Worm (Caenorhabditis elegans) whole organism, young adult: ENCODE results near the gene ehbp-1.

Source experiments
- B0336.3 ChIP-seq: fragments of 200-800 bp; sonication (Bioruptor generic); IDR thresholded peaks from 2 replicates; pipeline ENCODE4 v1.3.6; 2022; ENCODE audit warnings: missing genetic modification characterization, missing compliant biosample characterization
- C17E4.6 ChIP-seq: fragments of 200-800 bp; sonication (Bioruptor generic); IDR thresholded peaks from 2 replicates; pipeline ENCODE4 v1.3.6; 2022; ENCODE audit warnings: missing genetic modification reagents, missing genetic modification characterization, missing compliant biosample characterization
- F10E7.11 ChIP-seq: sonication (generic microtip); optimal IDR thresholded peaks from 2 replicates; lab custom pipeline; 2017; ENCODE audit warnings: mild to moderate bottlenecking, missing genetic modification characterization, moderate library complexity, missing compliant biosample characterization
- F23B12.7 ChIP-seq: sonication (generic microtip); optimal IDR thresholded peaks from 2 replicates; lab custom pipeline; 2017; ENCODE audit warnings: missing genetic modification characterization, mild to moderate bottlenecking, missing compliant biosample characterization, antibody characterized with exemption, moderate library complexity; ENCODE audit not compliant: insufficient read depth
- F37B4.10 ChIP-seq: fragments of 200-800 bp; sonication (Bioruptor generic); IDR thresholded peaks from 2 replicates; pipeline ENCODE4 v1.3.6; 2022; ENCODE audit warnings: missing genetic modification characterization, missing compliant biosample characterization
- F57C9.4 ChIP-seq: sonication (generic microtip); optimal IDR thresholded peaks from 2 replicates; lab custom pipeline; 2017; ENCODE audit warnings: mild to moderate bottlenecking, missing genetic modification characterization, missing compliant biosample characterization
- K11D2.4 ChIP-seq: fragments of 200-800 bp; sonication (Bioruptor generic); IDR thresholded peaks from 2 replicates; pipeline ENCODE4 v1.3.6; 2022; ENCODE audit warnings: missing genetic modification reagents, missing genetic modification characterization, missing compliant biosample characterization
- K12H6.12 ChIP-seq: fragments of 200-800 bp; sonication (Bioruptor generic); optimal IDR thresholded peaks from 2 replicates; lab custom pipeline; 2018; ENCODE audit warnings: mild to moderate bottlenecking, missing genetic modification characterization, missing compliant biosample characterization
- T07F8.4 ChIP-seq: sonication (generic microtip); optimal IDR thresholded peaks from 2 replicates; lab custom pipeline; 2016; ENCODE audit warnings: mild to moderate bottlenecking, missing genetic modification characterization, moderate library complexity, missing compliant biosample characterization
- T26A5.8 ChIP-seq: sonication (generic microtip); optimal IDR thresholded peaks from 2 replicates; lab custom pipeline; 2016; ENCODE audit warnings: missing genetic modification characterization, missing compliant biosample characterization
- Y67H2A.10 ChIP-seq: fragments of 200-800 bp; sonication (Bioruptor generic); conservative IDR thresholded peaks from 2 replicates; pipeline ENCODE4 v1.3.6; 2022; ENCODE audit warnings: missing genetic modification reagents, missing genetic modification characterization, missing compliant biosample characterization
- Y79H2A.3 ChIP-seq: fragments of 200-800 bp; sonication (Bioruptor generic); conservative IDR thresholded peaks from 2 replicates; pipeline ENCODE4 v1.3.6; 2022; ENCODE audit warnings: missing genetic modification reagents, missing genetic modification characterization, missing compliant biosample characterization
- ZK185.1 ChIP-seq: sonication (generic microtip); optimal IDR thresholded peaks from 2 replicates; lab custom pipeline; 2016; ENCODE audit warnings: mild to moderate bottlenecking, missing genetic modification characterization, missing compliant biosample characterization; ENCODE audit not compliant: poor library complexity, severe bottlenecking
- attf-6 ChIP-seq: fragments of 200-800 bp; sonication (Bioruptor generic); IDR thresholded peaks from 2 replicates; pipeline ENCODE4 v1.3.6; 2022; ENCODE audit warnings: missing genetic modification reagents, missing genetic modification characterization, missing compliant biosample characterization
- cebp-1 ChIP-seq, 2 experiments: fragments of 200-800 bp in 1 of 2; sonication (Bioruptor generic) in 1 of 2; sonication (generic microtip) in 1 of 2; IDR thresholded peaks in 1 of 2; optimal IDR thresholded peaks in 1 of 2; 2 replicates each; pipeline versions ENCODE4 v1.3.6 to Lab custom; 2017 to 2022; ENCODE audit warnings: missing compliant biosample characterization in 2 of 2, missing genetic modification characterization in 2 of 2, mild to moderate bottlenecking in 1 of 2, missing genetic modification reagents in 1 of 2, moderate library complexity in 1 of 2
- ceh-100 ChIP-seq: fragments of 200-800 bp; sonication (Bioruptor generic); IDR thresholded peaks from 2 replicates; pipeline ENCODE4 v1.3.6; 2022; ENCODE audit warnings: missing genetic modification reagents, missing genetic modification characterization, missing compliant biosample characterization
- ceh-27 ChIP-seq: fragments of 200-800 bp; sonication (Bioruptor generic); optimal IDR thresholded peaks from 2 replicates; lab custom pipeline; 2018; ENCODE audit warnings: mild to moderate bottlenecking, missing genetic modification characterization, moderate library complexity, missing compliant biosample characterization
- chd-7 ChIP-seq: sonication (generic microtip); optimal IDR thresholded peaks from 2 replicates; lab custom pipeline; 2016; ENCODE audit warnings: mild to moderate bottlenecking, missing genetic modification characterization, moderate library complexity, missing compliant biosample characterization
- die-1 ChIP-seq: sonication (generic microtip); optimal IDR thresholded peaks from 2 replicates; lab custom pipeline; 2016; ENCODE audit warnings: missing genotype, mild to moderate bottlenecking, missing genetic modification characterization, missing compliant biosample characterization
- dox-1 ChIP-seq: fragments of 200-800 bp; sonication (Bioruptor generic); IDR thresholded peaks from 2 replicates; pipeline ENCODE4 v1.3.6; 2022; ENCODE audit warnings: missing genetic modification reagents, missing genetic modification characterization, missing compliant biosample characterization
- dpff-1 ChIP-seq: sonication (generic microtip); optimal IDR thresholded peaks from 2 replicates; lab custom pipeline; 2017; ENCODE audit warnings: mild to moderate bottlenecking, missing genetic modification characterization, missing compliant biosample characterization
- efl-1 ChIP-seq: fragments of 150-350 bp; optimal IDR thresholded peaks from 2 replicates; lab custom pipeline; 2014; ENCODE audit warnings: missing biosample characterization, missing genetic modification reagents, missing genetic modification characterization
- egrh-3 ChIP-seq: fragments of 200-800 bp; sonication (Bioruptor generic); IDR thresholded peaks from 2 replicates; pipeline ENCODE4 v1.3.6; 2022; ENCODE audit warnings: missing genetic modification reagents, missing genetic modification characterization, missing compliant biosample characterization
- ekl-4 ChIP-seq: fragments of 200-800 bp; sonication (Bioruptor generic); IDR thresholded peaks from 2 replicates; pipeline ENCODE4 v1.3.6; 2022; ENCODE audit warnings: missing genetic modification reagents, missing genetic modification characterization, missing compliant biosample characterization
- ets-4 ChIP-seq: fragments of 200-800 bp; sonication (Bioruptor generic); optimal IDR thresholded peaks from 2 replicates; lab custom pipeline; 2018; ENCODE audit warnings: mild to moderate bottlenecking, missing genetic modification characterization, missing compliant biosample characterization
- fkh-3 ChIP-seq: sonication (generic microtip); optimal IDR thresholded peaks from 2 replicates; lab custom pipeline; 2016; ENCODE audit warnings: mild to moderate bottlenecking, missing genetic modification characterization, missing compliant biosample characterization
- gei-17 ChIP-seq: fragments of 200-800 bp; sonication (Bioruptor generic); optimal IDR thresholded peaks from 2 replicates; lab custom pipeline; 2018; ENCODE audit warnings: mild to moderate bottlenecking, missing genetic modification characterization, missing compliant biosample characterization
- him-1 ChIP-seq: sonication (generic microtip); optimal IDR thresholded peaks from 2 replicates; lab custom pipeline; 2016; ENCODE audit warnings: missing genotype, missing genetic modification reagents, missing genetic modification characterization, missing compliant biosample characterization
- hsf-1 ChIP-seq: fragments of 200-800 bp; sonication (Bioruptor generic); IDR thresholded peaks from 2 replicates; pipeline ENCODE4 v1.3.6; 2022; ENCODE audit warnings: missing genetic modification reagents, missing genetic modification characterization, missing compliant biosample characterization
- lin-35 ChIP-seq, 3 experiments: fragments of 150-350 bp in 2 of 3; sonication (generic microtip) in 1 of 3; optimal IDR thresholded peaks; 2 replicates each; lab custom pipeline; 2014 to 2018; ENCODE audit warnings: missing biosample characterization in 3 of 3, missing genetic modification characterization in 3 of 3, missing genetic modification reagents in 3 of 3
- lir-1 ChIP-seq: fragments of 200-800 bp; sonication (Bioruptor generic); conservative IDR thresholded peaks from 2 replicates; pipeline ENCODE4 v1.3.6; 2022; ENCODE audit warnings: missing genetic modification reagents, missing genetic modification characterization, missing compliant biosample characterization
- lsy-27 ChIP-seq: sonication (generic microtip); optimal IDR thresholded peaks from 2 replicates; lab custom pipeline; 2017; ENCODE audit warnings: missing genetic modification characterization, mild to moderate bottlenecking, missing compliant biosample characterization, antibody characterized with exemption, missing genotype, borderline replicate concordance; ENCODE audit not compliant: insufficient read depth
- mel-28 ChIP-seq: sonication (generic microtip); optimal IDR thresholded peaks from 2 replicates; lab custom pipeline; 2016; ENCODE audit warnings: borderline replicate concordance, mild to moderate bottlenecking, missing genetic modification characterization, missing compliant biosample characterization
- nfya-2 ChIP-seq: fragments of 200-800 bp; sonication (Bioruptor generic); IDR thresholded peaks from 2 replicates; pipeline ENCODE4 v1.3.6; 2022; ENCODE audit warnings: missing genetic modification reagents, missing genetic modification characterization, missing compliant biosample characterization
- nhr-80 ChIP-seq: sonication (generic microtip); optimal IDR thresholded peaks from 2 replicates; lab custom pipeline; 2016; ENCODE audit warnings: missing genetic modification characterization, missing compliant biosample characterization
- rec-8 ChIP-seq, 2 experiments: sonication (generic microtip); optimal IDR thresholded peaks; 2 replicates each; lab custom pipeline; 2016; ENCODE audit warnings: mild to moderate bottlenecking in 2 of 2, missing genetic modification characterization in 2 of 2, missing genetic modification reagents in 2 of 2, missing genotype in 2 of 2, missing biosample characterization in 1 of 2, missing compliant biosample characterization in 1 of 2, moderate library complexity in 1 of 2
- repo-1 ChIP-seq: sonication (generic microtip); optimal IDR thresholded peaks from 2 replicates; lab custom pipeline; 2017; ENCODE audit warnings: mild to moderate bottlenecking, missing genetic modification characterization, missing compliant biosample characterization
- rpc-1 ChIP-seq, 2 experiments: fragments of 150-350 bp in 1 of 2; sonication (generic microtip) in 1 of 2; optimal IDR thresholded peaks; 2 replicates each; lab custom pipeline; 2014 to 2018; ENCODE audit warnings: missing biosample characterization in 1 of 2, missing genetic modification characterization in 1 of 2, missing genetic modification reagents in 1 of 2, missing genotype in 1 of 2
- sea-2 ChIP-seq: fragments of 200-800 bp; sonication (Bioruptor generic); IDR thresholded peaks from 2 replicates; pipeline ENCODE4 v1.3.6; 2022; ENCODE audit warnings: missing genetic modification characterization, missing compliant biosample characterization
- snpc-1.3 ChIP-seq: sonication (generic microtip); optimal IDR thresholded peaks from 2 replicates; lab custom pipeline; 2017; ENCODE audit warnings: missing genetic modification characterization, mild to moderate bottlenecking, missing compliant biosample characterization, antibody characterized with exemption, moderate library complexity, missing genotype, missing genetic modification reagents; ENCODE audit not compliant: insufficient read depth
- snpc-3.4 ChIP-seq: sonication (generic microtip); optimal IDR thresholded peaks from 2 replicates; lab custom pipeline; 2017; ENCODE audit warnings: missing genetic modification characterization, mild to moderate bottlenecking, missing compliant biosample characterization, antibody characterized with exemption, moderate library complexity, missing genotype, missing genetic modification reagents
- unc-130 ChIP-seq: sonication (generic microtip); optimal IDR thresholded peaks from 2 replicates; lab custom pipeline; 2016; ENCODE audit warnings: missing genetic modification reagents, missing genetic modification characterization, missing compliant biosample characterization
- unc-62 ChIP-seq: fragments of 150-350 bp; optimal IDR thresholded peaks from 2 replicates; lab custom pipeline; 2014; ENCODE audit warnings: missing biosample characterization, missing genetic modification reagents, missing genetic modification characterization
- zfh-2 ChIP-seq: fragments of 200-800 bp; sonication (Bioruptor generic); conservative IDR thresholded peaks from 2 replicates; pipeline ENCODE4 v1.3.6; 2022; ENCODE audit warnings: missing genetic modification reagents, missing genetic modification characterization, missing compliant biosample characterization
- ztf-22 ChIP-seq: fragments of 200-800 bp; sonication (Bioruptor generic); optimal IDR thresholded peaks from 2 replicates; lab custom pipeline; 2018; ENCODE audit warnings: mild to moderate bottlenecking, missing genetic modification characterization, moderate library complexity, missing compliant biosample characterization

ehbp-1 gene

DNA sequence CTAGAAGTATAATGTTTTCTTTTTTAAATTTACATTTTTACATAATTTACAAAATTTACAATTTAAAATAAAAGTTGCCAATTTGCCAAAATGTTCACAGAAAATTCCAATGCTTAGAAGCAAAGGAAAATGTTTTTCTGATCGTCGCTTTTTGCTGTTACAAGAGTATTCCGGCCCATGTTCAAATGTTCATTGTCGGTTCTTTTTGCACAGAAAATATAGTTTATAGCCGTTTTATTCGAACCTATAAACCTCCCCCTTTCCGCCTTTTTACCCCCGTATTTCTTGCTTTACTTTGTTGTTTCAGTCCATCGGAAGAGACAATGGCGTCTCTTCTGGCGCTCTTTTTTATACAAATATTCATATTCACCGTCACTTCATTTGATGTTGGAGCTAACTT is 15.8 kb upstream of the ehbp-1 start, which contains the start of gene tag-329:
TSS of gene tag-329 (plus strand) at position 301 of the 400 bp plus-strand sequence.
- no peak for TF ChIP-seq egrh-3 (GFP tag; lab: Robert Waterston, UW)
- no peak for TF ChIP-seq nhr-80 (tag; lab: Kevin White, UChicago)
- TF ChIP-seq cebp-1 (GFP tag; IDR thresholded peaks at IDR 0.05; lab: Robert Waterston, UW), result no peak
- TF ChIP-seq cebp-1 (tag; optimal IDR thresholded peaks at IDR 0.05; lab: Kevin White, UChicago), result no peak
- TF ChIP-seq ets-4 (GFP tag; lab: Kevin White, UChicago), result no peak
- TF ChIP-seq B0336.3 (GFP tag; lab: Robert Waterston, UW), result no peak
- TF ChIP-seq attf-6 (GFP tag; lab: Robert Waterston, UW), result no peak
- TF ChIP-seq, all 124 proteins: peak for 0

DNA sequence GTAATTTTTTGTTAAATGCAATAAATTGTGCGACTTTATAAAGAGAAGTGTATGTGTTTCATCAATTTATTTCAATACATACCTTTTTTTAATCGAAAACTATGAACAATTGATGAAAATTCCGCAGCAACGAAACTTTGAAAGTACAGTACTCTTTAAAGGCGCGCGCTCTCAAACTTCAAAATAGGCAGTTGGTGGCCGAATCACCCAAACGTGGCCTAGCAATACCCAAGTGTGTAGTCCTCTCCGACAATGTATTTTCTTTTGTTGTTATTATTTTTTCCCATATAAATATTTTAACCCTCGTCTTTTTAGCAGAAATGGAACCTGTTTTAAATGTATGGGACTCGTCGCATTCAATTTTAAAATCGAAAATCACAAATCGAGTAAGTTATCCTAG is 13.9 kb upstream of the ehbp-1 start, which contains the start of gene C50F4.4:
TSS of gene C50F4.4 (plus strand) at position 267 of the 400 bp plus-strand sequence.
- TF ChIP-seq Y67H2A.10 (no peak), ZK185.1 (tag; lab: Kevin White, UChicago) (peak; percentile 69), mel-28 (no peak), F37B4.10 (GFP tag; lab: Robert Waterston, UW) (no peak), rpc-1 (optimal IDR thresholded peaks at IDR 0.05; lab: Kevin White, UChicago) (no peak), rpc-1 (tag; optimal IDR thresholded peaks at IDR 0.05; lab: Kevin White, UChicago) (no peak), F10E7.11 (tag; lab: Kevin White, UChicago) (no peak), zfh-2 (GFP tag; lab: Robert Waterston, UW) (no peak), ekl-4 (GFP tag; lab: Robert Waterston, UW) (no peak), F23B12.7 (tag; lab: Kevin White, UChicago) (no peak), C17E4.6 (GFP tag; lab: Robert Waterston, UW) (no peak), ztf-22 (GFP tag; lab: Kevin White, UChicago) (no peak), efl-1 (GFP tag; lab: Kevin White, UChicago) (peak; percentile 50), snpc-1.3 (tag; lab: Kevin White, UChicago) (no peak), unc-62 (GFP tag; lab: Kevin White, UChicago) (no peak), snpc-3.4 (tag; lab: Kevin White, UChicago) (peak; percentile 53), lir-1 (GFP tag; lab: Robert Waterston, UW) (no peak), K12H6.12 (tag; lab: Kevin White, UChicago) (no peak), gei-17 (no peak), rec-8 (tag; optimal IDR thresholded peaks at IDR 0.05; lab: Kevin White, UChicago) (peak in 1 of 2 experiments; percentile 32), dox-1 (GFP tag; lab: Robert Waterston, UW) (peak; percentile 71), fkh-3 (tag; lab: Kevin White, UChicago) (no peak), F57C9.4 (tag; lab: Kevin White, UChicago) (no peak), ceh-100 (GFP tag; lab: Robert Waterston, UW) (no peak), lsy-27 (tag; lab: Kevin White, UChicago) (no peak), repo-1 (tag; lab: Kevin White, UChicago) (no peak), Y79H2A.3 (GFP tag; lab: Robert Waterston, UW) (0 out of 2 replicates have a peak, but pooled peaks have one; percentile 18), sea-2 (GFP tag; lab: Robert Waterston, UW) (no peak), him-1 (peak; percentile 50), hsf-1 (GFP tag; lab: Robert Waterston, UW) (no peak), lin-35 (GFP tag; optimal IDR thresholded peaks at IDR 0.05; lab: Kevin White, UChicago) (no peak), nfya-2 (GFP tag; lab: Robert Waterston, UW) (no peak), dpff-1 (tag; lab: Kevin White, UChicago) (no peak), unc-130 (GFP tag; lab: Kevin White, UChicago) (peak; percentile 66), die-1 (tag; lab: Kevin White, UChicago) (no peak), ceh-27 (GFP tag; lab: Kevin White, UChicago) (peak; percentile 43), T07F8.4 (tag; lab: Kevin White, UChicago) (no peak), chd-7 (tag; lab: Kevin White, UChicago) (no peak), T26A5.8 (tag; lab: Kevin White, UChicago) (no peak), K11D2.4 (GFP tag; lab: Robert Waterston, UW) (peak; percentile 58; the same call in 1 of the 2 replicates)
